2 fruit fly cellular contexts compared by ENCODE assay signal in the genomic region with DNA sequence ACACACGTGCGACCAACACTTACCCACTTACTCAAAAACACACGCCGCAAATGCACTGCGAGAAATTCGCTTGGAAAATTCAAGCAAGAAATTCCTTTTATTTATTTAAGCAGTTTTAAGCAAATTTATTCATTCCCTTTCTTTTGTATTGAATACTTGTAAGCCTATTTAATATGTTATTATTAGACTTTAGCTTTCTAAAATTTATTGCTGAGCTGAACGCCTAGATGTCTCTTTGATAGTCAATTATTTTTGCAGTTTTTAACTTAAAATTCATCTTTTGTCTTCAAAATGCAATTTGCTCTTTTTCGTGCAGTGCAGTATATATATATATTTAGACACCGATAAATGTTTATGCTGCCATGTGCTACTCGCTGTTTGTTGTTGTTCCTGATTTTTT.
TF ChIP-seq lines count a peak whose summit lies in the region.

No protein-coding gene starts in this region.

TF ChIP-seq in whole organism, embryonic, 481 proteins besides CTCF, POLR2A, EP300 and RAD21 (continued from another document and continues in another):
- TF ChIP-seq tgo (GFP tag; IDR thresholded peaks at IDR 0.05; lab: Robert Waterston, UW) (peak; percentile 67; the same call in 2 of the 3 replicates), Dfd (GFP tag; optimal IDR thresholded peaks at IDR 0.05; lab: Kevin White, UChicago) (no peak), sna (GFP tag; IDR thresholded peaks at IDR 0.05; lab: Robert Waterston, UW; ENCODE audit: partially characterized antibody) (no peak), CG17912 (GFP tag; optimal IDR thresholded peaks at IDR 0.05; lab: Kevin White, UChicago) (no peak), gcm2 (GFP tag; optimal IDR thresholded peaks at IDR 0.05; lab: Kevin White, UChicago) (peak; percentile 52), Dip3 (GFP tag; optimal IDR thresholded peaks at IDR 0.05; lab: Kevin White, UChicago) (peak; percentile 57), CG31224 (GFP tag; IDR thresholded peaks at IDR 0.05; lab: Robert Waterston, UW) (peak; percentile 35; the same call in 1 of the 2 replicates), CG17359 (tag; optimal IDR thresholded peaks at IDR 0.05; lab: Kevin White, UChicago) (peak; percentile 80), Usf (GFP tag; optimal IDR thresholded peaks at IDR 0.05; lab: Kevin White, UChicago) (peak; percentile 52), CG31388 (GFP tag; optimal IDR thresholded peaks at IDR 0.05; lab: Kevin White, UChicago) (peak; percentile 33), CG1233 (GFP tag; optimal IDR thresholded peaks at IDR 0.05; lab: Kevin White, UChicago) (peak; percentile 79), CG33213 (GFP tag; optimal IDR thresholded peaks at IDR 0.05; lab: Kevin White, UChicago) (peak; percentile 30), CG34224 (GFP tag; IDR thresholded peaks at IDR 0.05; lab: Robert Waterston, UW; ENCODE audit: partially characterized antibody) (no peak), CG2678 (tag; optimal IDR thresholded peaks at IDR 0.05; lab: Kevin White, UChicago) (peak; percentile 93), Dad (GFP tag; optimal IDR thresholded peaks at IDR 0.05; lab: Kevin White, UChicago) (peak; percentile 23), CG43689 (GFP tag; IDR thresholded peaks at IDR 0.05; lab: Robert Waterston, UW) (no peak), Atf3 (GFP tag; optimal IDR thresholded peaks at IDR 0.05; lab: Kevin White, UChicago) (peak; percentile 58), grn (GFP tag; optimal IDR thresholded peaks at IDR 0.05; lab: Kevin White, UChicago) (no peak), Sry-δ (GFP tag; optimal IDR thresholded peaks at IDR 0.05; lab: Kevin White, UChicago) (peak; percentile 31), CG42726 (GFP tag; IDR thresholded peaks at IDR 0.05; lab: Robert Waterston, UW; ENCODE audit: partially characterized antibody) (no peak), CG30403 (GFP tag; optimal IDR thresholded peaks at IDR 0.05; lab: Kevin White, UChicago) (peak; percentile 91), ems (GFP tag; optimal IDR thresholded peaks at IDR 0.05; lab: Kevin White, UChicago) (peak; percentile 49), oc (tag; optimal IDR thresholded peaks at IDR 0.05; lab: Kevin White, UChicago) (peak; percentile 58), Bdp1 (GFP tag; optimal IDR thresholded peaks at IDR 0.05; lab: Kevin White, UChicago) (no peak), Neu2 (GFP tag; optimal IDR thresholded peaks at IDR 0.05; lab: Kevin White, UChicago; ENCODE audit: borderline replicate concordance) (no peak), psq (GFP tag; optimal IDR thresholded peaks at IDR 0.05; lab: Kevin White, UChicago) (no peak), unc-4 (GFP tag; IDR thresholded peaks at IDR 0.05; lab: Robert Waterston, UW; ENCODE audit: partially characterized antibody) (no peak), chinmo (GFP tag; IDR thresholded peaks at IDR 0.05; lab: Robert Waterston, UW; ENCODE audit: partially characterized antibody) (no peak), tx (GFP tag; optimal IDR thresholded peaks at IDR 0.05; lab: Kevin White, UChicago) (peak; percentile 58), nmo (GFP tag; optimal IDR thresholded peaks at IDR 0.05; lab: Kevin White, UChicago) (peak; percentile 91), Sox102F (GFP tag; optimal IDR thresholded peaks at IDR 0.05; lab: Kevin White, UChicago) (peak; percentile 88), CG4854 (GFP tag; optimal IDR thresholded peaks at IDR 0.05; lab: Kevin White, UChicago) (peak; percentile 58), CG13894 (tag; optimal IDR thresholded peaks at IDR 0.05; lab: Kevin White, UChicago) (peak; percentile 51), pnt (GFP tag; optimal IDR thresholded peaks at IDR 0.05; lab: Kevin White, UChicago) (peak; percentile 62), Xbp1 (GFP tag; optimal IDR thresholded peaks at IDR 0.05; lab: Kevin White, UChicago) (peak; percentile 82), trh (GFP tag; optimal IDR thresholded peaks at IDR 0.05; lab: Kevin White, UChicago) (peak; percentile 51), CG11504 (tag; optimal IDR thresholded peaks at IDR 0.05; lab: Kevin White, UChicago) (peak; percentile 90), Abd-B (GFP tag; optimal IDR thresholded peaks at IDR 0.05; lab: Kevin White, UChicago) (peak; percentile 79), NC2β (GFP tag; optimal IDR thresholded peaks at IDR 0.05; lab: Kevin White, UChicago) (peak; percentile 39), CG6689 (GFP tag; IDR thresholded peaks at IDR 0.05; lab: Robert Waterston, UW) (peak; percentile 77), HLH54F (GFP tag; optimal IDR thresholded peaks at IDR 0.05; lab: Kevin White, UChicago) (peak; percentile 51), tup (GFP tag; optimal IDR thresholded peaks at IDR 0.05; lab: Kevin White, UChicago) (no peak), CG2129 (GFP tag; IDR thresholded peaks at IDR 0.05; lab: Robert Waterston, UW; ENCODE audit: partially characterized antibody) (no peak), CG11398 (GFP tag; optimal IDR thresholded peaks at IDR 0.05; lab: Kevin White, UChicago) (no peak), pita (GFP tag; optimal IDR thresholded peaks at IDR 0.05; lab: Kevin White, UChicago) (no peak), gsb-n (tag; optimal IDR thresholded peaks at IDR 0.05; lab: Kevin White, UChicago) (peak; percentile 72), CG11695 (GFP tag; IDR thresholded peaks at IDR 0.05; lab: Robert Waterston, UW) (no peak; the same call in 2 of the 3 replicates), Ada2b (GFP tag; IDR thresholded peaks at IDR 0.05; lab: Robert Waterston, UW) (peak; percentile 69), CG34376 (GFP tag; optimal IDR thresholded peaks at IDR 0.05; lab: Kevin White, UChicago) (peak; percentile 26), CkIIα-i1 (GFP tag; IDR thresholded peaks at IDR 0.05; lab: Robert Waterston, UW) (no peak), stc (GFP tag; IDR thresholded peaks at IDR 0.05; lab: Robert Waterston, UW) (peak; percentile 52; the same call in 1 of the 2 replicates), MBD-R2 (GFP tag; IDR thresholded peaks at IDR 0.05; lab: Robert Waterston, UW) (no peak; the same call in 1 of the 2 replicates), Tbp (GFP tag; optimal IDR thresholded peaks at IDR 0.05; lab: Kevin White, UChicago) (no peak), Ssrp (tag; optimal IDR thresholded peaks at IDR 0.05; lab: Kevin White, UChicago) (peak; percentile 87), kni (GFP tag; optimal IDR thresholded peaks at IDR 0.05; lab: Kevin White, UChicago) (peak; percentile 39), zfh2 (GFP tag; optimal IDR thresholded peaks at IDR 0.05; lab: Kevin White, UChicago) (peak; percentile 47), CG8089 (GFP tag; optimal IDR thresholded peaks at IDR 0.05; lab: Kevin White, UChicago) (peak; percentile 63), CG2120 (GFP tag; optimal IDR thresholded peaks at IDR 0.05; lab: Kevin White, UChicago) (peak; percentile 87), D19B (GFP tag; optimal IDR thresholded peaks at IDR 0.05; lab: Kevin White, UChicago) (peak; percentile 53), fd3F (GFP tag; optimal IDR thresholded peaks at IDR 0.05; lab: Kevin White, UChicago) (peak; percentile 79), Max (GFP tag; optimal IDR thresholded peaks at IDR 0.05; lab: Kevin White, UChicago) (peak; percentile 80)

TF ChIP-seq in whole organism, prepupa, 60 proteins besides CTCF, POLR2A, EP300 and RAD21 (continued from another document):
- TF ChIP-seq achi (GFP tag; optimal IDR thresholded peaks at IDR 0.05; lab: Kevin White, UChicago) (peak; percentile 4), CG10669 (GFP tag; optimal IDR thresholded peaks at IDR 0.05; lab: Kevin White, UChicago) (no peak), CG15336 (GFP tag; IDR thresholded peaks at IDR 0.05; lab: Robert Waterston, UW) (no peak; the same call in 1 of the 2 replicates), Ets96B (tag; optimal IDR thresholded peaks at IDR 0.05; lab: Kevin White, UChicago) (no peak), fd59A (GFP tag; optimal IDR thresholded peaks at IDR 0.05; lab: Kevin White, UChicago) (no peak), dsx (GFP tag; optimal IDR thresholded peaks at IDR 0.05; lab: Kevin White, UChicago; ENCODE audit: poor library complexity, severe bottlenecking) (no peak), Eip78C (GFP tag; lab: Kevin White, UChicago) (peak; percentile 72), fd85E (GFP tag; optimal IDR thresholded peaks at IDR 0.05; lab: Kevin White, UChicago) (no peak), Hr38 (GFP tag; optimal IDR thresholded peaks at IDR 0.05; lab: Kevin White, UChicago) (no peak), CG7368 (GFP tag; optimal IDR thresholded peaks at IDR 0.05; lab: Kevin White, UChicago) (no peak), CG8319 (GFP tag; optimal IDR thresholded peaks at IDR 0.05; lab: Kevin White, UChicago) (no peak), CG8119 (GFP tag; IDR thresholded peaks at IDR 0.05; lab: Robert Waterston, UW) (no peak), Gug (GFP tag; IDR thresholded peaks at IDR 0.05; lab: Robert Waterston, UW) (no peak), CG31627 (GFP tag; optimal IDR thresholded peaks at IDR 0.05; lab: Kevin White, UChicago) (no peak), eg (GFP tag; IDR thresholded peaks at IDR 0.05; lab: Robert Waterston, UW) (no peak), salr (GFP tag; optimal IDR thresholded peaks at IDR 0.05; lab: Kevin White, UChicago) (no peak), CG16779 (tag; optimal IDR thresholded peaks at IDR 0.05; lab: Kevin White, UChicago) (no peak), CG6854 (GFP tag; optimal IDR thresholded peaks at IDR 0.05; lab: Kevin White, UChicago) (no peak), ss (GFP tag; optimal IDR thresholded peaks at IDR 0.05; lab: Kevin White, UChicago) (no peak), topi (GFP tag; optimal IDR thresholded peaks at IDR 0.05; lab: Kevin White, UChicago) (no peak), CG11294 (GFP tag; IDR thresholded peaks at IDR 0.05; lab: Robert Waterston, UW) (no peak), fkh (GFP tag; optimal IDR thresholded peaks at IDR 0.05; lab: Kevin White, UChicago) (peak; percentile 73), Hr4 (GFP tag; optimal IDR thresholded peaks at IDR 0.05; lab: Kevin White, UChicago) (peak; percentile 44), CG4318 (GFP tag; optimal IDR thresholded peaks at IDR 0.05; lab: Kevin White, UChicago) (peak; percentile 17), vri (GFP tag; optimal IDR thresholded peaks at IDR 0.05; lab: Kevin White, UChicago) (no peak), svp (GFP tag; lab: Kevin White, UChicago) (peak; percentile 65), Lpt (GFP tag; optimal IDR thresholded peaks at IDR 0.05; lab: Kevin White, UChicago) (no peak), Sox15 (GFP tag; optimal IDR thresholded peaks at IDR 0.05; lab: Kevin White, UChicago) (no peak), CG9139 (GFP tag; optimal IDR thresholded peaks at IDR 0.05; lab: Kevin White, UChicago) (no peak), pdm3 (GFP tag; optimal IDR thresholded peaks at IDR 0.05; lab: Kevin White, UChicago) (peak; percentile 17), CG3032 (tag; optimal IDR thresholded peaks at IDR 0.05; lab: Kevin White, UChicago) (no peak), CG11902 (GFP tag; optimal IDR thresholded peaks at IDR 0.05; lab: Kevin White, UChicago) (no peak), CG6808 (GFP tag; optimal IDR thresholded peaks at IDR 0.05; lab: Kevin White, UChicago) (no peak), CG6276 (GFP tag; optimal IDR thresholded peaks at IDR 0.05; lab: Kevin White, UChicago) (no peak), Sox14 (GFP tag; optimal IDR thresholded peaks at IDR 0.05; lab: Kevin White, UChicago) (peak; percentile 7), acj6 (GFP tag; optimal IDR thresholded peaks at IDR 0.05; lab: Kevin White, UChicago) (no peak), dac (GFP tag; optimal IDR thresholded peaks at IDR 0.05; lab: Kevin White, UChicago) (no peak), spab (GFP tag; optimal IDR thresholded peaks at IDR 0.05; lab: Kevin White, UChicago) (no peak), Hr39 (GFP tag; optimal IDR thresholded peaks at IDR 0.05; lab: Kevin White, UChicago) (peak; percentile 6)
TF ChIP-seq in whole organism, prepupa: peak in this region for 16.
